Fruit fly (Drosophila melanogaster): Measurements from ENCODE around the gene CG17681.

The CG17681 gene

dm6 chr2L:18145253-18145652 lies 7.7 kb upstream of the CG17681 start (continued):
- TF ChIP-seq CG10979 (tag; optimal IDR thresholded peaks at IDR 0.05) = peak; percentile 93
- peak; percentile 84 for TF ChIP-seq lab (GFP tag; optimal IDR thresholded peaks at IDR 0.05)
- TF ChIP-seq dpn (GFP tag; optimal IDR thresholded peaks at IDR 0.05) = peak; percentile 85 to 90
- no peak for TF ChIP-seq p53 (GFP tag; optimal IDR thresholded peaks at IDR 0.05)
- TF ChIP-seq da (GFP tag; optimal IDR thresholded peaks at IDR 0.05) = peak; percentile 29
- TF ChIP-seq CG1233 (GFP tag; optimal IDR thresholded peaks at IDR 0.05) = peak; percentile 81
- peak; percentile 73 for TF ChIP-seq ap (GFP tag; IDR thresholded peaks at IDR 0.05)
- TF ChIP-seq fd64A (GFP tag; optimal IDR thresholded peaks at IDR 0.05) = no peak
- no peak; the same call in 1 of the 2 replicates for TF ChIP-seq dan (GFP tag; IDR thresholded peaks at IDR 0.05)
- no peak for TF ChIP-seq chinmo (GFP tag; IDR thresholded peaks at IDR 0.05; ENCODE audit: partially characterized antibody)
- peak; percentile 64 for TF ChIP-seq CG17612 (GFP tag; IDR thresholded peaks at IDR 0.05)
- TF ChIP-seq hkb (optimal IDR thresholded peaks at IDR 0.05) = no peak
- TF ChIP-seq hkb (GFP tag; IDR thresholded peaks at IDR 0.05) = peak; percentile 75
- peak; percentile 81 for TF ChIP-seq maf-S (GFP tag; optimal IDR thresholded peaks at IDR 0.05)
- peak; percentile 79 for TF ChIP-seq tup (GFP tag; optimal IDR thresholded peaks at IDR 0.05)
- TF ChIP-seq CG3995 (GFP tag; optimal IDR thresholded peaks at IDR 0.05) = no peak
- no peak for TF ChIP-seq CG8478 (optimal IDR thresholded peaks at IDR 0.05)
- peak; percentile 83 for TF ChIP-seq fd96Cb (tag; optimal IDR thresholded peaks at IDR 0.05)
- peak; percentile 88 for TF ChIP-seq CG18599 (GFP tag; optimal IDR thresholded peaks at IDR 0.05)
- peak; percentile 63 for TF ChIP-seq CG10274 (GFP tag; optimal IDR thresholded peaks at IDR 0.05)
- TF ChIP-seq ATbp (GFP tag; optimal IDR thresholded peaks at IDR 0.05) = peak; percentile 41
- peak in 1 of 3 experiments; percentile 94 for TF ChIP-seq lola (GFP tag; optimal IDR thresholded peaks at IDR 0.05)
- peak; percentile 73 for TF ChIP-seq CG9876 (GFP tag; optimal IDR thresholded peaks at IDR 0.05)
- TF ChIP-seq CG4328 (GFP tag; optimal IDR thresholded peaks at IDR 0.05) = no peak
- TF ChIP-seq CG17912 (GFP tag; optimal IDR thresholded peaks at IDR 0.05) = no peak
- TF ChIP-seq CG2116 (GFP tag; optimal IDR thresholded peaks at IDR 0.05) = peak; percentile 60
- TF ChIP-seq CG4282 (GFP tag; optimal IDR thresholded peaks at IDR 0.05) = peak; percentile 17
- no peak for TF ChIP-seq run (tag; optimal IDR thresholded peaks at IDR 0.05)
- peak; percentile 48 for TF ChIP-seq CG15073 (GFP tag; optimal IDR thresholded peaks at IDR 0.05)
- peak; percentile 62 for TF ChIP-seq D19B (GFP tag; optimal IDR thresholded peaks at IDR 0.05)
- peak; percentile 67 for TF ChIP-seq CG31388 (GFP tag; optimal IDR thresholded peaks at IDR 0.05)
- TF ChIP-seq dysf (GFP tag; IDR thresholded peaks at IDR 0.05) = peak; percentile 77
- TF ChIP-seq so (GFP tag; IDR thresholded peaks at IDR 0.05) = peak; percentile 76; the same call in 1 of the 3 replicates
- TF ChIP-seq bowl (GFP tag; IDR thresholded peaks at IDR 0.05) = no peak
- TF ChIP-seq lbe (GFP tag; optimal IDR thresholded peaks at IDR 0.05) = peak; percentile 92
- peak; percentile 89 for TF ChIP-seq Usf (GFP tag; optimal IDR thresholded peaks at IDR 0.05)
- TF ChIP-seq Sry-β (GFP tag; optimal IDR thresholded peaks at IDR 0.05) = no peak
- peak; percentile 71 for TF ChIP-seq CG3407 (GFP tag; optimal IDR thresholded peaks at IDR 0.05)
- TF ChIP-seq cwo (GFP tag; optimal IDR thresholded peaks at IDR 0.05) = no peak
- TF ChIP-seq ind (GFP tag; optimal IDR thresholded peaks at IDR 0.05) = peak; percentile 77
- TF ChIP-seq CG10543 (GFP tag; optimal IDR thresholded peaks at IDR 0.05) = no peak
- peak; percentile 91 for TF ChIP-seq CG12391 (tag; optimal IDR thresholded peaks at IDR 0.05)
- TF ChIP-seq CG7839 (tag; optimal IDR thresholded peaks at IDR 0.05) = peak; percentile 89
- peak; percentile 44; the same call in 1 of the 2 replicates for TF ChIP-seq Poxn (GFP tag; IDR thresholded peaks at IDR 0.05)
- TF ChIP-seq CG9727 (GFP tag; optimal IDR thresholded peaks at IDR 0.05) = peak; percentile 98
- peak; percentile 84 for TF ChIP-seq twi (tag; optimal IDR thresholded peaks at IDR 0.05)
- TF ChIP-seq CG6791 (GFP tag; IDR thresholded peaks at IDR 0.05; ENCODE audit: partially characterized antibody) = no peak
- peak; percentile 20 for TF ChIP-seq CG9797 (GFP tag; optimal IDR thresholded peaks at IDR 0.05)
- TF ChIP-seq inv (GFP tag; IDR thresholded peaks at IDR 0.05; ENCODE audit: partially characterized antibody) = no peak
- TF ChIP-seq Fer3 (tag; optimal IDR thresholded peaks at IDR 0.05) = peak; percentile 67

Measured in whole organism, embryonic.